Comparison of ENCODE assay signal across 4 fruit fly cellular contexts in the genomic region with DNA sequence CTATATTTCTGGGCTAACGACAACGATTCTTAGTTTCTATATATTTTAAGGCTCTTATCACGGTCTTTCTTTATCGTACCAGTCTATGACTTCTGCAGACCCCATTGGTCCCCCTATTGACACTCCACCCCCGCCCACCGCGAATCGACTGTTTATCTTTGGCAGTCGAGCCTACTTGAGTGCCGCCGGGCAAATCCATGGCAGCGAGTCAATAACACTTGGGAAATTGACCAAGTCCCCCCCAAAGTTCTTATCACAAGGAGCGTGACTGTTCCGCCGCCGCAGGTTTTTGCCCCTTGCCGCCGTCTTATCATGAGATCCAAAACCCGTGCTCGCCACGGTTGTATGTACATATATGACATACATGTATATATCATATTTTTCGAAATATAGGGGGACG.
TF ChIP-seq lines count a peak whose summit lies in the region.

No protein-coding gene starts in this region.

TF ChIP-seq in whole organism, adult, 20 proteins besides CTCF, POLR2A, EP300 and RAD21 (continued from another document):
- TF ChIP-seq CG12768 (GFP tag; optimal IDR thresholded peaks at IDR 0.05; lab: Kevin White, UChicago) (no peak), toe (GFP tag; optimal IDR thresholded peaks at IDR 0.05; lab: Kevin White, UChicago) (no peak)

TF ChIP-seq in whole organism, embryonic, 481 proteins besides CTCF, POLR2A, EP300 and RAD21 (continued from another document and continues in another):
- TF ChIP-seq CG3407 (GFP tag; optimal IDR thresholded peaks at IDR 0.05; lab: Kevin White, UChicago), result peak; percentile 15
- TF ChIP-seq nerfin-1 (tag; optimal IDR thresholded peaks at IDR 0.05; lab: Kevin White, UChicago), result no peak
- no peak for TF ChIP-seq CG3847 (GFP tag; IDR thresholded peaks at IDR 0.05; lab: Robert Waterston, UW)
- peak; percentile 64 for TF ChIP-seq Nf-YB (GFP tag; optimal IDR thresholded peaks at IDR 0.05; lab: Kevin White, UChicago)
- TF ChIP-seq Fer3 (tag; optimal IDR thresholded peaks at IDR 0.05; lab: Kevin White, UChicago), result no peak
- TF ChIP-seq stc (GFP tag; IDR thresholded peaks at IDR 0.05; lab: Robert Waterston, UW), result no peak
- TF ChIP-seq CG12236 (GFP tag; optimal IDR thresholded peaks at IDR 0.05; lab: Kevin White, UChicago), result no peak
- TF ChIP-seq wor (GFP tag; IDR thresholded peaks at IDR 0.05; lab: Robert Waterston, UW), result no peak
- TF ChIP-seq Aef1 (GFP tag; IDR thresholded peaks at IDR 0.05; lab: Robert Waterston, UW), result no peak
- peak; percentile 35; the same call in 1 of the 2 replicates for TF ChIP-seq CG11247 (GFP tag; IDR thresholded peaks at IDR 0.05; lab: Robert Waterston, UW)
- TF ChIP-seq CG17328 (GFP tag; IDR thresholded peaks at IDR 0.05; lab: Robert Waterston, UW), result 0 out of 2 replicates have a peak, but pooled peaks have one; percentile 18
- TF ChIP-seq B-H2 (GFP tag; optimal IDR thresholded peaks at IDR 0.05; lab: Kevin White, UChicago), result no peak
- TF ChIP-seq CG16863 (GFP tag; optimal IDR thresholded peaks at IDR 0.05; lab: Kevin White, UChicago), result no peak
- no peak for TF ChIP-seq CG6683 (GFP tag; optimal IDR thresholded peaks at IDR 0.05; lab: Kevin White, UChicago)
- no peak for TF ChIP-seq CG17186 (GFP tag; optimal IDR thresholded peaks at IDR 0.05; lab: Kevin White, UChicago)
- TF ChIP-seq CG8290 (GFP tag; optimal IDR thresholded peaks at IDR 0.05; lab: Kevin White, UChicago), result no peak
- TF ChIP-seq CG8290 (tag; optimal IDR thresholded peaks at IDR 0.05; lab: Kevin White, UChicago), result peak in 1 of 2 experiments; percentile 26
- no peak for TF ChIP-seq E2f1 (GFP tag; IDR thresholded peaks at IDR 0.05; lab: Robert Waterston, UW)
- no peak for TF ChIP-seq Six4 (GFP tag; optimal IDR thresholded peaks at IDR 0.05; lab: Kevin White, UChicago)
- no peak for TF ChIP-seq CG9437 (GFP tag; optimal IDR thresholded peaks at IDR 0.05; lab: Kevin White, UChicago)
- 0 out of 2 replicates have a peak, but pooled peaks have one; percentile 18 for TF ChIP-seq Ptx1 (GFP tag; IDR thresholded peaks at IDR 0.05; lab: Robert Waterston, UW)
- TF ChIP-seq Stat92E (GFP tag; optimal IDR thresholded peaks at IDR 0.05; lab: Kevin White, UChicago), result no peak
- no peak for TF ChIP-seq CrebB (tag; optimal IDR thresholded peaks at IDR 0.05; lab: Kevin White, UChicago)
- TF ChIP-seq fd64A (GFP tag; optimal IDR thresholded peaks at IDR 0.05; lab: Kevin White, UChicago), result peak; percentile 4
- TF ChIP-seq aop (GFP tag; IDR thresholded peaks at IDR 0.05; lab: Robert Waterston, UW), result no peak
- TF ChIP-seq mld (GFP tag; IDR thresholded peaks at IDR 0.05; lab: Robert Waterston, UW; ENCODE audit: partially characterized antibody), result no peak
- TF ChIP-seq CG6854 (GFP tag; optimal IDR thresholded peaks at IDR 0.05; lab: Kevin White, UChicago), result no peak
- TF ChIP-seq CG16813 (GFP tag; IDR thresholded peaks at IDR 0.05; lab: Robert Waterston, UW; ENCODE audit: partially characterized antibody), result no peak
- no peak for TF ChIP-seq CG9932 (GFP tag; IDR thresholded peaks at IDR 0.05; lab: Robert Waterston, UW)
- TF ChIP-seq ham (GFP tag; IDR thresholded peaks at IDR 0.05; lab: Robert Waterston, UW), result no peak
- TF ChIP-seq exex (tag; optimal IDR thresholded peaks at IDR 0.05; lab: Kevin White, UChicago), result peak; percentile 83
- peak; percentile 7 for TF ChIP-seq CG7745 (tag; optimal IDR thresholded peaks at IDR 0.05; lab: Kevin White, UChicago)
- TF ChIP-seq CG6272 (GFP tag; IDR thresholded peaks at IDR 0.05; lab: Robert Waterston, UW), result no peak
- peak; percentile 56 for TF ChIP-seq salm (tag; optimal IDR thresholded peaks at IDR 0.05; lab: Kevin White, UChicago)
- peak; percentile 66; the same call in 2 of the 3 replicates for TF ChIP-seq gce (GFP tag; IDR thresholded peaks at IDR 0.05; lab: Robert Waterston, UW)
- no peak for TF ChIP-seq CG7357 (GFP tag; IDR thresholded peaks at IDR 0.05; lab: Robert Waterston, UW)
- TF ChIP-seq insv (GFP tag; optimal IDR thresholded peaks at IDR 0.05; lab: Kevin White, UChicago), result no peak
- TF ChIP-seq Dbx (GFP tag; IDR thresholded peaks at IDR 0.05; lab: Robert Waterston, UW), result 0 out of 3 replicates have a peak, but pooled peaks have one; percentile 11
- no peak for TF ChIP-seq CG10565 (GFP tag; optimal IDR thresholded peaks at IDR 0.05; lab: Kevin White, UChicago)
- TF ChIP-seq pros (GFP tag; optimal IDR thresholded peaks at IDR 0.05; lab: Kevin White, UChicago), result no peak
- peak; percentile 34; the same call in 1 of the 2 replicates for TF ChIP-seq onecut (GFP tag; IDR thresholded peaks at IDR 0.05; lab: Robert Waterston, UW)

TF ChIP-seq in whole organism, prepupa, 60 proteins besides CTCF, POLR2A, EP300 and RAD21 (continued from another document):
- TF ChIP-seq Sox102F (GFP tag; optimal IDR thresholded peaks at IDR 0.05; lab: Kevin White, UChicago) (no peak), CG32006 (GFP tag; optimal IDR thresholded peaks at IDR 0.05; lab: Kevin White, UChicago) (no peak), Met (GFP tag; optimal IDR thresholded peaks at IDR 0.05; lab: Kevin White, UChicago) (peak; percentile 26), acj6 (GFP tag; optimal IDR thresholded peaks at IDR 0.05; lab: Kevin White, UChicago) (no peak), Eip93F (GFP tag; optimal IDR thresholded peaks at IDR 0.05; lab: Kevin White, UChicago) (peak; percentile 29), OdsH (GFP tag; optimal IDR thresholded peaks at IDR 0.05; lab: Kevin White, UChicago) (peak; percentile 2), Sox15 (GFP tag; optimal IDR thresholded peaks at IDR 0.05; lab: Kevin White, UChicago) (no peak), achi (GFP tag; optimal IDR thresholded peaks at IDR 0.05; lab: Kevin White, UChicago) (no peak), CG8632 (GFP tag; optimal IDR thresholded peaks at IDR 0.05; lab: Kevin White, UChicago) (no peak), fd59A (GFP tag; optimal IDR thresholded peaks at IDR 0.05; lab: Kevin White, UChicago) (no peak), Eip78C (GFP tag; lab: Kevin White, UChicago) (peak; percentile 32), lz (GFP tag; optimal IDR thresholded peaks at IDR 0.05; lab: Kevin White, UChicago) (no peak), CG3032 (tag; optimal IDR thresholded peaks at IDR 0.05; lab: Kevin White, UChicago) (no peak), Blimp-1 (GFP tag; optimal IDR thresholded peaks at IDR 0.05; lab: Kevin White, UChicago) (no peak), dsx (GFP tag; optimal IDR thresholded peaks at IDR 0.05; lab: Kevin White, UChicago; ENCODE audit: poor library complexity, severe bottlenecking) (no peak), CG9139 (GFP tag; optimal IDR thresholded peaks at IDR 0.05; lab: Kevin White, UChicago) (no peak), CG6792 (GFP tag; optimal IDR thresholded peaks at IDR 0.05; lab: Kevin White, UChicago) (no peak), net (GFP tag; optimal IDR thresholded peaks at IDR 0.05; lab: Kevin White, UChicago) (no peak), pdm3 (GFP tag; optimal IDR thresholded peaks at IDR 0.05; lab: Kevin White, UChicago) (no peak), fkh (GFP tag; optimal IDR thresholded peaks at IDR 0.05; lab: Kevin White, UChicago) (peak; percentile 90), esn (GFP tag; optimal IDR thresholded peaks at IDR 0.05; lab: Kevin White, UChicago) (no peak), CG8319 (GFP tag; optimal IDR thresholded peaks at IDR 0.05; lab: Kevin White, UChicago) (no peak), CG15336 (GFP tag; IDR thresholded peaks at IDR 0.05; lab: Robert Waterston, UW) (no peak), Ets21C (GFP tag; optimal IDR thresholded peaks at IDR 0.05; lab: Kevin White, UChicago) (no peak), svp (GFP tag; lab: Kevin White, UChicago) (peak; percentile 92), spab (GFP tag; optimal IDR thresholded peaks at IDR 0.05; lab: Kevin White, UChicago) (no peak), topi (GFP tag; optimal IDR thresholded peaks at IDR 0.05; lab: Kevin White, UChicago) (no peak), dac (GFP tag; optimal IDR thresholded peaks at IDR 0.05; lab: Kevin White, UChicago) (no peak), Gug (GFP tag; IDR thresholded peaks at IDR 0.05; lab: Robert Waterston, UW) (peak; percentile 41; the same call in 1 of the 2 replicates)

TF ChIP-seq in whole organism, wandering third instar larva, 38 proteins besides CTCF, POLR2A, EP300 and RAD21 (continued from another document):
- TF ChIP-seq h (GFP tag; optimal IDR thresholded peaks at IDR 0.05; lab: Kevin White, UChicago) (peak; percentile 94), Sp1 (GFP tag; optimal IDR thresholded peaks at IDR 0.05; lab: Kevin White, UChicago) (no peak), Myc (optimal IDR thresholded peaks at IDR 0.05; lab: Kevin White, UChicago) (no peak), woc (GFP tag; optimal IDR thresholded peaks at IDR 0.05; lab: Kevin White, UChicago) (no peak), Vsx2 (GFP tag; optimal IDR thresholded peaks at IDR 0.05; lab: Kevin White, UChicago; ENCODE audit: partially characterized antibody) (no peak), pan (optimal IDR thresholded peaks at IDR 0.05; lab: Kevin White, UChicago) (no peak)
